Worm (Caenorhabditis elegans): Measurements from ENCODE around the gene C08B6.18.

C08B6.18 gene

DNA sequence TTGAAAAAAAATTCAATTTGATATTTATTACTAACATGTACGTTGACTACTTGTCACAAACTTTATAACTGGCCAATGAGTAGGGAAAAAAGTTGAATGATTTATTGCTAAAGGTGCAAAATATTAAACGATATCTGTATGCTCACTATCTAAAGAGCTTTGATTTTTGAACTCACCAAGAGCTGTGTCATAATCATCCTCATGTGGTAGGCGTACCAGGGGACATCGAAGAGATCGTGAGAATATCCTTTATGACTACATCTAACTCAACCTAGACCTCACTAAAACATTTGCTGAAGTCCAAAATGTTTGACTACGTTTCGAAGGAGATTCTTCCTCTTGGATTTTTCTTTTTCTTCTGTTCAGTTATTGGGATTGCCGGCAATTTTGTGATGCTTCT is 18.4 kb upstream of the C08B6.18 start, which contains the start of gene srsx-28:
Gene srsx-28, plus strand, starts transcription at position 301 of the 400 bp plus-strand sequence.
- TF ChIP-seq ceh-16 (tag; optimal IDR thresholded peaks at IDR 0.05) (no peak), snpc-4 (tag; optimal IDR thresholded peaks at IDR 0.05) (no peak), lin-11 (tag; optimal IDR thresholded peaks at IDR 0.05) (no peak), gmeb-1 (tag; optimal IDR thresholded peaks at IDR 0.05) (no peak), nhr-25 (tag; optimal IDR thresholded peaks at IDR 0.05) (no peak), ama-1 (optimal IDR thresholded peaks at IDR 0.05) (no peak), F13H6.1 (tag; optimal IDR thresholded peaks at IDR 0.05) (no peak), nhr-12 (tag; optimal IDR thresholded peaks at IDR 0.05) (no peak), ceh-82 (tag; optimal IDR thresholded peaks at IDR 0.05) (no peak), nhr-11 (tag; optimal IDR thresholded peaks at IDR 0.05) (no peak), lin-39 (tag; optimal IDR thresholded peaks at IDR 0.05) (no peak), mdl-1 (tag; optimal IDR thresholded peaks at IDR 0.05) (no peak)

DNA sequence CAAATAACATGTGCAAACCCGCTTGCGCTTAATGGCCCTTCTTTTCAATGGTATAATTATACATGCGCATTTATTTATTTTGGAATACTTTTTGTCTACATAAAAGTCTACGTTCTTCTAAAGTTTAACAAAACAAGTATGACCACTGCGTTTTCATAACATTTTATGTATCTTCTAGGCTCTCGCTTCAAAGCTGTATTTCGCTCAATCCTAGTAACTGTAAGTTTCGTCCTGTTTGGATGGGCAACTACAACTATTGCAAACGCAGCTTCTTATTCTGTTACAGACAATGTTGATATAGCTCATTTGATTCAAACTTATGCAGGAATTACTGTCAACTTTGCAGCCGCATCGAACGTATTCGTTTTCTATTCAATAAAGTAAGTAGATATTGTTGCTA is 15.8 kb upstream of the C08B6.18 start, which contains the start of gene srsx-27:
Gene srsx-27, plus strand, starts transcription at position 301 of the 400 bp plus-strand sequence.
- TF ChIP-seq mbf-1 (tag; optimal IDR thresholded peaks at IDR 0.05) (no peak), crh-2 (tag; optimal IDR thresholded peaks at IDR 0.05) (no peak), sem-4 (tag; optimal IDR thresholded peaks at IDR 0.05) (no peak), sma-3 (GFP tag; optimal IDR thresholded peaks at IDR 0.05) (no peak), ZK546.5 (tag; optimal IDR thresholded peaks at IDR 0.05) (no peak), ceh-82 (tag; optimal IDR thresholded peaks at IDR 0.05) (no peak), ztf-11 (tag; optimal IDR thresholded peaks at IDR 0.05) (no peak), mab-5 (tag; optimal IDR thresholded peaks at IDR 0.05) (no peak), lin-11 (tag; optimal IDR thresholded peaks at IDR 0.05) (no peak), peb-1 (tag; optimal IDR thresholded peaks at IDR 0.05) (no peak), ceh-16 (tag; optimal IDR thresholded peaks at IDR 0.05) (no peak), ztf-4 (tag; optimal IDR thresholded peaks at IDR 0.05) (no peak)

DNA sequence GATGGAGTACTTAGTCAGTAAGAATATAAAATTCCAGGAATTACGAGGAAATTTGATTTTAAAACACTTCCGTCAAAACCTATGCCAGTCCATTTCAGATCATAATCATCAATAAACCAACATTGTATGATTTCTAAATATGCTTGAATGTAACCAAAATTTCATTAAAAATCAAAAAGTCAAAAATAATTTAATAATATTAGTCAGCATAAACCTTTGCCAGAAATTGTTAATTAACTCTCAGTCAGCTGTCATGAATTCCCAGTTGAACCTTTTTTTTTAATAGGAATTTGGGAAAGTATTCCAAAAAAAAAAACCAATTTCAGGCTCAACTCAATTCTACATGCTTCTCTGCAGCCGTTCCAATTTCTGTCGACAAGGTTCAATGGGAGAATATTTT is 14.4 kb upstream of the C08B6.18 start, which contains the start of gene srsx-26:
Gene srsx-26, plus strand, starts transcription at position 301 of the 400 bp plus-strand sequence.
- no peak for TF ChIP-seq sma-3 (GFP tag; optimal IDR thresholded peaks at IDR 0.05)
- no peak for TF ChIP-seq Y55F3AM.14 (GFP tag; optimal IDR thresholded peaks at IDR 0.05)
- no peak for TF ChIP-seq mdl-1 (tag; optimal IDR thresholded peaks at IDR 0.05)
- TF ChIP-seq zag-1 (tag; optimal IDR thresholded peaks at IDR 0.05): no peak
- no peak for TF ChIP-seq ztf-1 (GFP tag; conservative IDR thresholded peaks at IDR 0.05)
- TF ChIP-seq nhr-23 (tag; optimal IDR thresholded peaks at IDR 0.05): no peak
- TF ChIP-seq ceh-82 (tag; optimal IDR thresholded peaks at IDR 0.05): no peak
- TF ChIP-seq nhr-25 (tag; optimal IDR thresholded peaks at IDR 0.05): no peak
- TF ChIP-seq nhr-237 (tag; optimal IDR thresholded peaks at IDR 0.05): no peak
- no peak for TF ChIP-seq egl-27 (tag; optimal IDR thresholded peaks at IDR 0.05)
- TF ChIP-seq mbf-1 (tag; optimal IDR thresholded peaks at IDR 0.05): no peak
- no peak for TF ChIP-seq crh-2 (tag; optimal IDR thresholded peaks at IDR 0.05)

DNA sequence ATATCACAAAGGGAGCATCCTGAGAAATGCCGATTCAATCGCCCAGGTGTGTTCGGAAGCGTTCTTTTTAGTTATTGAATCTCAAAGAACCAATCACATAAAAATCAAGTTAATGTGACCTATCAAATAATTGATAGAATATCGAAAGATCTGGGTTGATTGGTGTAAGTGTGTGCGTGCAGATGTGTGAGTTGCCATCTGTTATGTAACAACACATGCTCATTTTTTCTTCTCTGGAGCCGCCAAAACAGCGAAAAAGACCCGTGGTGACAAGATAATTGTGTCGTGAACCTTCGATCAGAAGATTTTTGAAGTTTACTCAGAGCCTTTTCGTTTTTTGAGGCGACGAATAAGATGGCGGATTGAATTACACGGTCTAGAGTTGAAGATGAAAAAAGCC is 12.9 kb upstream of the C08B6.18 start:
- TF ChIP-seq C34F6.9 (tag; optimal IDR thresholded peaks at IDR 0.05) (peak; percentile 37), elt-3 (tag; optimal IDR thresholded peaks at IDR 0.05) (no peak), nhr-129 (tag; optimal IDR thresholded peaks at IDR 0.05) (peak; percentile 71), snpc-4 (tag; optimal IDR thresholded peaks at IDR 0.05) (no peak), sma-9 (GFP tag; optimal IDR thresholded peaks at IDR 0.05) (peak; percentile 40), sma-9 (tag; optimal IDR thresholded peaks at IDR 0.05) (no peak), F13H6.1 (tag; optimal IDR thresholded peaks at IDR 0.05) (peak; percentile 56), sem-4 (tag; optimal IDR thresholded peaks at IDR 0.05) (peak; percentile 35), lsy-2 (tag; optimal IDR thresholded peaks at IDR 0.05) (peak in 1 of 2 experiments; percentile 12)

DNA sequence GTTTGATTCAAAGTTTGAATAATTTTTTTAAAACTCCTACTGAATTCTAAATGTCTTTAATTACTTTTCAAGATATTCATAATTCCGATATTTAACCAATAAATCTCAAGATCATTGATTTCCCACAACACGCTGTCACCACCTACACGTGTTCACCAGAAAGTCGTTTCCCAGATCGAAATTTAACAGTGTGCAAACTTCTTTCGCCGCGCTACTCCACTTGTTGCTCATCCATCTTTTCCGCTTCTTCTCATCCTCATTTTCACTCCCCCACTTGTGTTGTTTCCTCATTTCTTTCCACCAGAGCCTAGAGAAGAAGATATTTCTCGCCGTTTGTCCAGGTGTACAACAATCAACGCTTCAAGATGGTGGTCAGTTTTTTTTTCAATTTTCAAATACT is 11.7 kb upstream of the C08B6.18 start, which contains the start of gene C51E3.9:
Gene C51E3.9, plus strand, starts transcription at position 301 of the 400 bp plus-strand sequence.
- TF ChIP-seq nhr-129 (tag; optimal IDR thresholded peaks at IDR 0.05) (peak; percentile 31), nhr-237 (tag; optimal IDR thresholded peaks at IDR 0.05) (no peak), dmd-4 (tag; optimal IDR thresholded peaks at IDR 0.05) (no peak), mdl-1 (tag; optimal IDR thresholded peaks at IDR 0.05) (no peak)

DNA sequence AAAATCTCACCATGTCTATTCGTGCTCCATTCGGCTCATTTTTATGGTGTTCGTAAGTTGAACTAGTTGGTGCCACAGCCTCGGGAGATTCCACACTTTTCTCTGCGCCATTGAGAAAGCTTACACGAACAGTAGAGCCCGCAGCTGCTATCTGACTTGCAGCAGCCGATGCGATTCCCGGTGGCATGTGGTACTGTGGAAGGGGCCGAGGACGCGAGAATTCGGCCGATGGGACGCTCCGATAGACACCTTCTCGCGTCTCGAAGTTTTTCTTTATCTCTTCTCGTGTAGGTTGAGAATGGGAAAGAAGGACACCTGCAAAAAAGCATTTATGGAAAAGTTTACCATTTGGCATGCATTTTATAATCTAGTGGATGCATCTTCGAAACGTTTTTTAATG is 650 bp downstream of the C08B6.18 start:
- TF ChIP-seq elt-1 (tag; optimal IDR thresholded peaks at IDR 0.05) (no peak), ceh-82 (tag; optimal IDR thresholded peaks at IDR 0.05) (no peak), zag-1 (tag; optimal IDR thresholded peaks at IDR 0.05) (no peak), mbf-1 (tag; optimal IDR thresholded peaks at IDR 0.05) (no peak), elt-3 (tag; optimal IDR thresholded peaks at IDR 0.05) (no peak), ztf-1 (GFP tag; conservative IDR thresholded peaks at IDR 0.05) (no peak)

Measured in whole organism, L2 larva.